Fruit fly (Drosophila melanogaster) whole organism, embryonic: ENCODE measurements around the gene CG45544.

Experiments
- ATbp ChIP-seq: fragments of 200-800 bp; sonication (Bioruptor generic); optimal IDR thresholded peaks from 2 replicates; lab custom pipeline; 2017; ENCODE audit warnings: missing biosample characterization, mild to moderate bottlenecking, missing genetic modification characterization, missing genetic modification reagents
- B-H2 ChIP-seq: fragments of 200-800 bp; sonication (Bioruptor generic); optimal IDR thresholded peaks from 2 replicates; lab custom pipeline; 2018; ENCODE audit warnings: missing biosample characterization, mild to moderate bottlenecking, missing genetic modification characterization
- Bteb2 ChIP-seq: fragments of 200-800 bp; sonication (Bioruptor generic); optimal IDR thresholded peaks from 2 replicates; lab custom pipeline; 2016; ENCODE audit warnings: missing biosample characterization, missing genetic modification characterization
- CG10209 ChIP-seq: fragments of 200-800 bp; sonication (Bioruptor generic); optimal IDR thresholded peaks from 3 replicates; lab custom pipeline; 2017; ENCODE audit warnings: missing biosample characterization, mild to moderate bottlenecking, missing genetic modification characterization, missing genetic modification reagents
- CG11085 ChIP-seq: fragments of 200-800 bp; sonication (Bioruptor generic); IDR thresholded peaks from 2 replicates; pipeline ENCODE4 v1.3.6; 2022; ENCODE audit warnings: missing biosample characterization, missing genetic modification characterization
- CG12299 ChIP-seq: fragments of 200-800 bp; sonication (Bioruptor generic); optimal IDR thresholded peaks from 2 replicates; lab custom pipeline; 2018; ENCODE audit warnings: missing biosample characterization, mild to moderate bottlenecking, missing genetic modification characterization
- CG12659 ChIP-seq: fragments of 200-800 bp; sonication (Bioruptor generic); optimal IDR thresholded peaks from 3 replicates; lab custom pipeline; 2017; ENCODE audit warnings: mild to moderate bottlenecking, missing biosample characterization, missing genetic modification reagents, missing genetic modification characterization
- CG14667 ChIP-seq: fragments of 200-800 bp; sonication (Bioruptor generic); IDR thresholded peaks from 2 replicates; pipeline ENCODE4 v1.3.6; 2022; ENCODE audit warnings: missing biosample characterization, missing genetic modification characterization
- CG14710 ChIP-seq: fragments of 200-800 bp; sonication (Bioruptor generic); optimal IDR thresholded peaks from 3 replicates; lab custom pipeline; 2019; ENCODE audit warnings: missing biosample characterization, mild to moderate bottlenecking, missing genetic modification characterization, moderate library complexity
- CG14860 ChIP-seq: fragments of 200-800 bp; sonication (Bioruptor generic); IDR thresholded peaks from 3 replicates; pipeline ENCODE4 v1.3.6; 2022; ENCODE audit warnings: missing biosample characterization, missing genetic modification characterization; ENCODE audit not compliant: partially characterized antibody
- CG17328 ChIP-seq: fragments of 200-800 bp; sonication (Bioruptor generic); IDR thresholded peaks from 2 replicates; pipeline ENCODE4 v1.3.6; 2022; ENCODE audit warnings: missing biosample characterization, missing genetic modification characterization
- CG17829 ChIP-seq: fragments of 200-800 bp; optimal IDR thresholded peaks from 2 replicates; lab custom pipeline; 2019; ENCODE audit warnings: missing biosample characterization, mild to moderate bottlenecking, missing genetic modification characterization, moderate library complexity
- CG18619 ChIP-seq: fragments of 200-800 bp; sonication (Bioruptor generic); optimal IDR thresholded peaks from 3 replicates; lab custom pipeline; 2017; ENCODE audit warnings: missing biosample characterization, mild to moderate bottlenecking, missing genetic modification characterization
- CG3281 ChIP-seq: fragments of 200-800 bp; sonication (Bioruptor generic); optimal IDR thresholded peaks from 3 replicates; lab custom pipeline; 2017; ENCODE audit warnings: missing biosample characterization, mild to moderate bottlenecking, missing genetic modification characterization
- CG34422 ChIP-seq: fragments of 200-800 bp; sonication (Bioruptor generic); IDR thresholded peaks from 3 replicates; pipeline ENCODE4 v1.3.6; 2022; ENCODE audit warnings: missing biosample characterization, missing genetic modification characterization
- CG3838 ChIP-seq: fragments of 200-800 bp; sonication (Bioruptor generic); optimal IDR thresholded peaks from 3 replicates; lab custom pipeline; 2016; ENCODE audit warnings: missing biosample characterization, missing genetic modification characterization
- CG4730 ChIP-seq: fragments of 200-800 bp; sonication (Bioruptor generic); IDR thresholded peaks from 2 replicates; pipeline ENCODE4 v1.3.6; 2022; ENCODE audit warnings: missing biosample characterization, missing genetic modification characterization
- CG5180 ChIP-seq: fragments of 200-800 bp; sonication (Bioruptor generic); optimal IDR thresholded peaks from 3 replicates; lab custom pipeline; 2017; ENCODE audit warnings: missing biosample characterization, missing genetic modification characterization, mild to moderate bottlenecking, moderate library complexity, missing genetic modification reagents
- CG5245 ChIP-seq: fragments of 200-800 bp; sonication (Bioruptor generic); optimal IDR thresholded peaks from 3 replicates; lab custom pipeline; 2016; ENCODE audit warnings: missing biosample characterization, missing genetic modification characterization
- CG7357 ChIP-seq: fragments of 200-800 bp; sonication (Bioruptor generic); IDR thresholded peaks from 3 replicates; pipeline ENCODE4 v1.3.6; 2022; ENCODE audit warnings: missing biosample characterization, missing genetic modification characterization
- CG7928 ChIP-seq: fragments of 200-800 bp; sonication (Bioruptor generic); optimal IDR thresholded peaks from 2 replicates; lab custom pipeline; 2017; ENCODE audit warnings: missing biosample characterization, mild to moderate bottlenecking, missing genetic modification characterization
- CG8478 ChIP-seq: fragments of >200 bp; optimal IDR thresholded peaks from 2 replicates; lab custom pipeline; 2018
- CG8944 ChIP-seq: fragments of 200-800 bp; sonication (Bioruptor generic); optimal IDR thresholded peaks from 3 replicates; lab custom pipeline; 2016; ENCODE audit warnings: missing biosample characterization, missing genetic modification characterization
- Camta ChIP-seq: fragments of 200-800 bp; sonication (Bioruptor generic); optimal IDR thresholded peaks from 2 replicates; lab custom pipeline; 2016; ENCODE audit warnings: missing biosample characterization, missing genetic modification characterization
- Drgx ChIP-seq: fragments of 200-800 bp; sonication (Bioruptor generic); IDR thresholded peaks from 2 replicates; pipeline ENCODE4 v1.3.6; 2022; ENCODE audit warnings: missing biosample characterization, missing genetic modification characterization
- HLHmδ ChIP-seq: fragments of 200-800 bp; sonication (Bioruptor generic); optimal IDR thresholded peaks from 2 replicates; lab custom pipeline; 2018; ENCODE audit warnings: missing biosample characterization, mild to moderate bottlenecking, missing genetic modification characterization, moderate library complexity
- Max ChIP-seq: fragments of 200-800 bp; sonication (Bioruptor generic); optimal IDR thresholded peaks from 2 replicates; lab custom pipeline; 2016; ENCODE audit warnings: missing biosample characterization, mild to moderate bottlenecking, missing genetic modification characterization
- Med ChIP-seq: fragments of 200-800 bp; sonication (Bioruptor generic); peaks from one replicate; lab custom pipeline; 2016; ENCODE audit warnings: missing biosample characterization, missing genetic modification characterization, mild to moderate bottlenecking, inconsistent platforms, moderate library complexity
- NFAT ChIP-seq: fragments of 200-800 bp; sonication (Bioruptor generic); IDR thresholded peaks from 2 replicates; pipeline ENCODE4 v1.3.6; 2022; ENCODE audit warnings: missing biosample characterization, missing genetic modification characterization
- Rfx ChIP-seq: fragments of 200-800 bp; sonication (Bioruptor generic); IDR thresholded peaks from 2 replicates; pipeline ENCODE4 v1.3.6; 2022; ENCODE audit warnings: missing biosample characterization, missing genetic modification characterization
- bowl ChIP-seq: fragments of 200-800 bp; sonication (Bioruptor generic); IDR thresholded peaks from 2 replicates; pipeline ENCODE4 v1.3.6; 2022; ENCODE audit warnings: missing biosample characterization, missing genetic modification characterization
- cato ChIP-seq: fragments of 200-800 bp; sonication (Bioruptor generic); optimal IDR thresholded peaks from 2 replicates; lab custom pipeline; 2016; ENCODE audit warnings: missing biosample characterization, missing genetic modification characterization, borderline replicate concordance
- dm ChIP-seq: fragments of 200-800 bp; sonication (Bioruptor generic); optimal IDR thresholded peaks from 3 replicates; lab custom pipeline; 2016; ENCODE audit warnings: missing biosample characterization, missing genetic modification characterization
- emc ChIP-seq: fragments of 200-800 bp; sonication (Bioruptor generic); optimal IDR thresholded peaks from 2 replicates; lab custom pipeline; 2016; ENCODE audit warnings: missing biosample characterization, missing genetic modification characterization
- eve ChIP-seq, 2 experiments: fragments of >200 bp; optimal IDR thresholded peaks; 2 replicates each; lab custom pipeline; 2017; ENCODE audit warnings: missing biosample characterization in 2 of 2, missing genetic modification characterization in 2 of 2
- fd102C ChIP-seq: fragments of 200-800 bp; sonication (Bioruptor generic); optimal IDR thresholded peaks from 2 replicates; lab custom pipeline; 2018; ENCODE audit warnings: missing biosample characterization, mild to moderate bottlenecking, missing genetic modification characterization, moderate library complexity
- gcm ChIP-seq: fragments of 200-800 bp; sonication (Bioruptor generic); optimal IDR thresholded peaks from 2 replicates; lab custom pipeline; 2019; ENCODE audit warnings: missing biosample characterization, mild to moderate bottlenecking, missing genetic modification characterization, moderate library complexity
- h ChIP-seq: fragments of >200 bp; optimal IDR thresholded peaks from 2 replicates; lab custom pipeline; 2017
- jigr1 ChIP-seq: fragments of 200-800 bp; sonication (Bioruptor generic); IDR thresholded peaks from 3 replicates; pipeline ENCODE4 v1.3.6; 2022; ENCODE audit warnings: missing biosample characterization, missing genetic modification characterization
- luna ChIP-seq: fragments of 200-800 bp; sonication (Bioruptor generic); optimal IDR thresholded peaks from 2 replicates; lab custom pipeline; 2016; ENCODE audit warnings: missing biosample characterization, missing genetic modification characterization
- nerfin-2 ChIP-seq: fragments of 200-800 bp; sonication (Bioruptor generic); IDR thresholded peaks from 2 replicates; pipeline ENCODE4 v1.3.6; 2022; ENCODE audit warnings: missing biosample characterization, missing genetic modification characterization; ENCODE audit not compliant: partially characterized antibody
- otp ChIP-seq: fragments of 200-800 bp; sonication (Bioruptor generic); IDR thresholded peaks from 3 replicates; pipeline ENCODE4, ENCODE4 v1.3.6; 2022; ENCODE audit warnings: missing biosample characterization, missing genetic modification characterization
- psq ChIP-seq: fragments of 200-800 bp; sonication (Bioruptor generic); optimal IDR thresholded peaks from 2 replicates; lab custom pipeline; 2017; ENCODE audit warnings: missing biosample characterization, missing genetic modification characterization
- schlank ChIP-seq: fragments of 200-800 bp; sonication (Bioruptor generic); optimal IDR thresholded peaks from 2 replicates; lab custom pipeline; 2018; ENCODE audit warnings: missing biosample characterization, mild to moderate bottlenecking, missing genetic modification characterization
- sqz ChIP-seq: fragments of 200-800 bp; sonication (Bioruptor generic); optimal IDR thresholded peaks from 3 replicates; lab custom pipeline; 2018; ENCODE audit warnings: missing biosample characterization, mild to moderate bottlenecking, missing genetic modification characterization
- sr ChIP-seq: fragments of 200-800 bp; sonication (Bioruptor generic); IDR thresholded peaks from 3 replicates; pipeline ENCODE4 v1.3.6; 2022; ENCODE audit warnings: missing biosample characterization, missing genetic modification characterization
- tap ChIP-seq: fragments of 200-800 bp; optimal IDR thresholded peaks from 3 replicates; lab custom pipeline; 2019; ENCODE audit warnings: missing biosample characterization, mild to moderate bottlenecking, missing genetic modification characterization, moderate library complexity
- trem ChIP-seq: fragments of 200-800 bp; optimal IDR thresholded peaks from 3 replicates; lab custom pipeline; 2019; ENCODE audit warnings: missing biosample characterization, mild to moderate bottlenecking, missing genetic modification characterization, moderate library complexity
- zf30C ChIP-seq: fragments of 200-800 bp; sonication (Bioruptor generic); optimal IDR thresholded peaks from 3 replicates; lab custom pipeline; 2018; ENCODE audit warnings: missing biosample characterization, mild to moderate bottlenecking, missing genetic modification characterization
- zfh1 ChIP-seq: fragments of 200-800 bp; sonication (Bioruptor generic); IDR thresholded peaks from 3 replicates; pipeline ENCODE4 v1.3.6; 2022; ENCODE audit warnings: missing biosample characterization, missing genetic modification characterization

The CG45544 gene

DNA sequence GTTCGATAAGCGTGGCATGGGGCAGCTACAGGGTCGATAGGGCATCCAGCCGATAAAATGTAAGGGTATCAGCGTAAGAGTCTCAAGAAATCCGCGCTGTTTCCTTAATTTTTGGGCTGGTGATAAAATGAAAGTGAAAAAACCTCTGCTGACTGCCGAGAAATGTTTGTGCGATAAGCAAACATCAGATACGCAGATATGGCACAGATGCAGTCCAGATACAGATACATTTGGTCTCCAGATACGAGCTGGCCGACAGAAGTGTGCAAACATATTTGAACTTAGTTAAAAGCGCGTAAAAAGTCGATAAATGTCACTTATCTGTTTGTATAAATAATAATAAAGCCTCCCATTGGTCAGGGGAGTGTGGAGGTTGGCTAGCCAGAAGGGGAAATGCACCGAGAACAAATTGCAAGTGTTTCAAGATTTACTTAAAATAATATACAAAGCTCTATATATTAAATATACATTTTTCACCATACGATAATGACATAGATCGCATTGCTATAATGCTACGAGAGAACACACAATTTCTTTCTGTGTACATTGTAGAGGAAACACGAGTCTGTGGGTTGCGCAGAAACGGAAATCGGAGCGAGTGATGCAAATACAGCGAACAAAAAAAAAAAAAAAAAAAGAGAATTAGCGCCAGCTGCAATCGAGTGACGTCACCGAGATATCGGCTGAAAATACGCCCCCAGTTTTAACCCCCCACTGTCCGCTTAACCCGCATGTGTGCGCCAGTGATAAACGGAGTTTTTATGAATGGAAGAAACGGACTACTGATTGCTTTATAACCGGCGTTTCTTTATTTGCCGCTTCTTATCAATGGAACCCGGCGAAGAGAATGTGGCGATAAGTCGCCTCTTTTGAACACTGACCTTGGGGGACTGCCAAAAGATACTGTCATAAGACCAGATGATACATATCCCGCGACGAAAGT, 34.6 kb downstream of the CG45544 start (continued):
- TF ChIP-seq CG12299 (tag; lab: Kevin White, UChicago), result no peak
- no peak for TF ChIP-seq CG3838
- no peak for TF ChIP-seq h (lab: Kevin White, UChicago)
- no peak for TF ChIP-seq bowl
- no peak for TF ChIP-seq fd102C
- TF ChIP-seq dm (GFP tag; lab: Kevin White, UChicago), result no peak
- TF ChIP-seq CG5180 (GFP tag; lab: Kevin White, UChicago), result no peak
- 0 out of 2 replicates have a peak, but pooled peaks have one; percentile 18 for TF ChIP-seq Rfx (GFP tag; lab: Robert Waterston, UW)
- no peak for TF ChIP-seq zf30C (GFP tag; lab: Kevin White, UChicago)
- no peak for TF ChIP-seq CG7928 (GFP tag; lab: Kevin White, UChicago)
- no peak for TF ChIP-seq sr
- no peak for TF ChIP-seq HLHmδ (GFP tag; lab: Kevin White, UChicago)
- TF ChIP-seq NFAT (GFP tag; lab: Robert Waterston, UW), result no peak
- TF ChIP-seq eve (GFP tag; optimal IDR thresholded peaks at IDR 0.05; lab: Kevin White, UChicago), result no peak
- TF ChIP-seq CG5245 (GFP tag; lab: Kevin White, UChicago), result no peak
- no peak for TF ChIP-seq CG14667
- TF ChIP-seq jigr1 (GFP tag; lab: Robert Waterston, UW), result no peak
- TF ChIP-seq sqz, result no peak
- TF ChIP-seq CG34422 (GFP tag; lab: Robert Waterston, UW), result peak; percentile 22; the same call in 1 of the 3 replicates
- TF ChIP-seq CG14860 (GFP tag; lab: Robert Waterston, UW), result no peak
- no peak for TF ChIP-seq CG17328 (GFP tag; lab: Robert Waterston, UW)
- TF ChIP-seq CG8478 (lab: Kevin White, UChicago), result no peak
- TF ChIP-seq Bteb2 (GFP tag; lab: Kevin White, UChicago), result no peak
- TF ChIP-seq emc (GFP tag; lab: Kevin White, UChicago), result no peak
- TF ChIP-seq zfh1 (GFP tag; lab: Robert Waterston, UW), result peak; percentile 42; the same call in 1 of the 3 replicates
- TF ChIP-seq Camta (GFP tag; lab: Kevin White, UChicago), result no peak
- TF ChIP-seq Max (GFP tag; lab: Kevin White, UChicago), result no peak
- TF ChIP-seq gcm (GFP tag; lab: Kevin White, UChicago), result peak; percentile 85
- TF ChIP-seq psq (GFP tag; lab: Kevin White, UChicago), result no peak
- TF ChIP-seq CG11085 (GFP tag; lab: Robert Waterston, UW), result no peak
- no peak for TF ChIP-seq CG18619
- TF ChIP-seq trem (tag; lab: Kevin White, UChicago), result peak; percentile 1
- TF ChIP-seq CG14710, result peak; percentile 9
- TF ChIP-seq ATbp (GFP tag; lab: Kevin White, UChicago), result no peak
- TF ChIP-seq tap (tag; lab: Kevin White, UChicago), result no peak
- peak; percentile 74 for TF ChIP-seq Drgx (GFP tag; lab: Robert Waterston, UW)
- TF ChIP-seq Med (GFP tag; lab: Kevin White, UChicago), result no peak
- no peak for TF ChIP-seq schlank (tag; lab: Kevin White, UChicago)
- TF ChIP-seq CG3281 (GFP tag; lab: Kevin White, UChicago), result no peak
- TF ChIP-seq CG8944 (GFP tag; lab: Kevin White, UChicago), result no peak
- TF ChIP-seq CG12659 (GFP tag; lab: Kevin White, UChicago), result no peak
- TF ChIP-seq cato (GFP tag; lab: Kevin White, UChicago), result no peak
- no peak for TF ChIP-seq B-H2 (GFP tag; lab: Kevin White, UChicago)
- TF ChIP-seq CG10209 (GFP tag; lab: Kevin White, UChicago), result no peak
- TF ChIP-seq otp, result no peak
- TF ChIP-seq luna (GFP tag; lab: Kevin White, UChicago), result no peak
- no peak for TF ChIP-seq CG7357 (GFP tag; lab: Robert Waterston, UW)
- TF ChIP-seq CG4730 (GFP tag; lab: Robert Waterston, UW), result no peak
- TF ChIP-seq CG17829 (tag; lab: Kevin White, UChicago), result peak; percentile 15
- no peak for TF ChIP-seq nerfin-2
